Worm (Caenorhabditis elegans) whole organism, young adult: ENCODE measurements around the gene F08F8.11.

ENCODE experiments used
- B0336.3 ChIP-seq: fragments of 200-800 bp; sonication (Bioruptor generic); IDR thresholded peaks from 2 replicates; pipeline ENCODE4 v1.3.6; 2022; ENCODE audit warnings: missing genetic modification characterization, missing compliant biosample characterization
- C17E4.6 ChIP-seq: fragments of 200-800 bp; sonication (Bioruptor generic); IDR thresholded peaks from 2 replicates; pipeline ENCODE4 v1.3.6; 2022; ENCODE audit warnings: missing genetic modification reagents, missing genetic modification characterization, missing compliant biosample characterization
- F10E7.11 ChIP-seq: sonication (generic microtip); optimal IDR thresholded peaks from 2 replicates; lab custom pipeline; 2017; ENCODE audit warnings: mild to moderate bottlenecking, missing genetic modification characterization, moderate library complexity, missing compliant biosample characterization
- F22D6.2 ChIP-seq: sonication (generic microtip); optimal IDR thresholded peaks from 2 replicates; lab custom pipeline; 2016; ENCODE audit warnings: mild to moderate bottlenecking, missing genetic modification characterization, missing compliant biosample characterization
- F55B11.4 ChIP-seq: sonication (generic microtip); optimal IDR thresholded peaks from 2 replicates; lab custom pipeline; 2016; ENCODE audit warnings: missing compliant biosample characterization, missing genetic modification characterization, borderline replicate concordance; ENCODE audit not compliant: insufficient read depth
- T07F8.4 ChIP-seq: sonication (generic microtip); optimal IDR thresholded peaks from 2 replicates; lab custom pipeline; 2016; ENCODE audit warnings: mild to moderate bottlenecking, missing genetic modification characterization, moderate library complexity, missing compliant biosample characterization
- T26A5.8 ChIP-seq: sonication (generic microtip); optimal IDR thresholded peaks from 2 replicates; lab custom pipeline; 2016; ENCODE audit warnings: missing genetic modification characterization, missing compliant biosample characterization
- Y95B8A.8 ChIP-seq: fragments of 200-800 bp; sonication (Bioruptor generic); IDR thresholded peaks from 2 replicates; pipeline ENCODE4 v1.3.6; 2022; ENCODE audit warnings: missing genetic modification reagents, missing genetic modification characterization, missing compliant biosample characterization
- ZK185.1 ChIP-seq: sonication (generic microtip); optimal IDR thresholded peaks from 2 replicates; lab custom pipeline; 2016; ENCODE audit warnings: mild to moderate bottlenecking, missing genetic modification characterization, missing compliant biosample characterization; ENCODE audit not compliant: poor library complexity, severe bottlenecking
- atf-7 ChIP-seq: sonication (generic microtip); optimal IDR thresholded peaks from 2 replicates; lab custom pipeline; 2017; ENCODE audit warnings: mild to moderate bottlenecking, missing genetic modification characterization, missing compliant biosample characterization
- athp-1 ChIP-seq: sonication (generic microtip); optimal IDR thresholded peaks from 2 replicates; lab custom pipeline; 2017; ENCODE audit warnings: mild to moderate bottlenecking, missing genetic modification characterization, missing compliant biosample characterization
- attf-6 ChIP-seq: fragments of 200-800 bp; sonication (Bioruptor generic); IDR thresholded peaks from 2 replicates; pipeline ENCODE4 v1.3.6; 2022; ENCODE audit warnings: missing genetic modification reagents, missing genetic modification characterization, missing compliant biosample characterization
- cebp-1 ChIP-seq, 2 experiments: fragments of 200-800 bp in 1 of 2; sonication (Bioruptor generic) in 1 of 2; sonication (generic microtip) in 1 of 2; IDR thresholded peaks in 1 of 2; optimal IDR thresholded peaks in 1 of 2; 2 replicates each; pipeline versions ENCODE4 v1.3.6 to Lab custom; 2017 to 2022; ENCODE audit warnings: missing compliant biosample characterization in 2 of 2, missing genetic modification characterization in 2 of 2, mild to moderate bottlenecking in 1 of 2, missing genetic modification reagents in 1 of 2, moderate library complexity in 1 of 2
- ceh-27 ChIP-seq: fragments of 200-800 bp; sonication (Bioruptor generic); optimal IDR thresholded peaks from 2 replicates; lab custom pipeline; 2018; ENCODE audit warnings: mild to moderate bottlenecking, missing genetic modification characterization, moderate library complexity, missing compliant biosample characterization
- ceh-79 ChIP-seq: sonication (generic microtip); optimal IDR thresholded peaks from 2 replicates; lab custom pipeline; 2017; ENCODE audit warnings: mild to moderate bottlenecking, missing genetic modification characterization, missing compliant biosample characterization
- chd-7 ChIP-seq: sonication (generic microtip); optimal IDR thresholded peaks from 2 replicates; lab custom pipeline; 2016; ENCODE audit warnings: mild to moderate bottlenecking, missing genetic modification characterization, moderate library complexity, missing compliant biosample characterization
- die-1 ChIP-seq: sonication (generic microtip); optimal IDR thresholded peaks from 2 replicates; lab custom pipeline; 2016; ENCODE audit warnings: missing genotype, mild to moderate bottlenecking, missing genetic modification characterization, missing compliant biosample characterization
- dpl-1 ChIP-seq: fragments of 150-350 bp; optimal IDR thresholded peaks from 2 replicates; lab custom pipeline; 2014; ENCODE audit warnings: missing biosample characterization, missing genetic modification reagents, missing genetic modification characterization
- efl-1 ChIP-seq: fragments of 150-350 bp; optimal IDR thresholded peaks from 2 replicates; lab custom pipeline; 2014; ENCODE audit warnings: missing biosample characterization, missing genetic modification reagents, missing genetic modification characterization
- egl-44 ChIP-seq: fragments of 200-800 bp; sonication (Bioruptor generic); IDR thresholded peaks from 2 replicates; pipeline ENCODE4 v1.3.6; 2022; ENCODE audit warnings: missing genetic modification reagents, missing genetic modification characterization, missing compliant biosample characterization
- egrh-3 ChIP-seq: fragments of 200-800 bp; sonication (Bioruptor generic); IDR thresholded peaks from 2 replicates; pipeline ENCODE4 v1.3.6; 2022; ENCODE audit warnings: missing genetic modification reagents, missing genetic modification characterization, missing compliant biosample characterization
- ets-4 ChIP-seq: fragments of 200-800 bp; sonication (Bioruptor generic); optimal IDR thresholded peaks from 2 replicates; lab custom pipeline; 2018; ENCODE audit warnings: mild to moderate bottlenecking, missing genetic modification characterization, missing compliant biosample characterization
- fkh-3 ChIP-seq: sonication (generic microtip); optimal IDR thresholded peaks from 2 replicates; lab custom pipeline; 2016; ENCODE audit warnings: mild to moderate bottlenecking, missing genetic modification characterization, missing compliant biosample characterization
- gei-17 ChIP-seq: fragments of 200-800 bp; sonication (Bioruptor generic); optimal IDR thresholded peaks from 2 replicates; lab custom pipeline; 2018; ENCODE audit warnings: mild to moderate bottlenecking, missing genetic modification characterization, missing compliant biosample characterization
- hmg-1.2 ChIP-seq: fragments of 200-800 bp; sonication (Bioruptor generic); IDR thresholded peaks from 2 replicates; pipeline ENCODE4 v1.3.6; 2022; ENCODE audit warnings: missing genetic modification reagents, missing genetic modification characterization, missing compliant biosample characterization
- lag-1 ChIP-seq: fragments of 200-800 bp; sonication (Bioruptor generic); IDR thresholded peaks from 2 replicates; pipeline ENCODE4 v1.3.6; 2022; ENCODE audit warnings: missing genetic modification reagents, missing genetic modification characterization, missing compliant biosample characterization
- let-607 ChIP-seq, 2 experiments: fragments of 200-800 bp in 1 of 2; sonication (Bioruptor generic) in 1 of 2; sonication (generic microtip) in 1 of 2; optimal IDR thresholded peaks; 2 replicates each; lab custom pipeline; 2016 to 2018; ENCODE audit warnings: mild to moderate bottlenecking in 2 of 2, missing compliant biosample characterization in 2 of 2, missing genetic modification characterization in 2 of 2, moderate library complexity in 2 of 2, missing genotype in 1 of 2
- lin-26 ChIP-seq: fragments of 200-800 bp; sonication (Bioruptor generic); IDR thresholded peaks from 2 replicates; pipeline ENCODE4 v1.3.6; 2022; ENCODE audit warnings: missing genetic modification reagents, missing genetic modification characterization, missing compliant biosample characterization
- lin-54 ChIP-seq: fragments of 200-800 bp; sonication (Bioruptor generic); optimal IDR thresholded peaks from 2 replicates; lab custom pipeline; 2018; ENCODE audit warnings: mild to moderate bottlenecking, missing genetic modification characterization, missing compliant biosample characterization
- lir-1 ChIP-seq: fragments of 200-800 bp; sonication (Bioruptor generic); conservative IDR thresholded peaks from 2 replicates; pipeline ENCODE4 v1.3.6; 2022; ENCODE audit warnings: missing genetic modification reagents, missing genetic modification characterization, missing compliant biosample characterization
- madf-3 ChIP-seq: fragments of 200-800 bp; sonication (Bioruptor generic); IDR thresholded peaks from 2 replicates; pipeline ENCODE4 v1.3.6; 2022; ENCODE audit warnings: missing genetic modification reagents, missing genetic modification characterization, missing compliant biosample characterization
- mcd-1 ChIP-seq: fragments of 200-800 bp; sonication (Bioruptor generic); IDR thresholded peaks from 2 replicates; pipeline ENCODE4 v1.3.6; 2022; ENCODE audit warnings: missing genetic modification reagents, missing genetic modification characterization, missing compliant biosample characterization
- nfyb-1 ChIP-seq: fragments of 200-800 bp; sonication (Bioruptor generic); IDR thresholded peaks from 2 replicates; pipeline ENCODE4 v1.3.6; 2022; ENCODE audit warnings: missing genetic modification reagents, missing genetic modification characterization, missing compliant biosample characterization
- nhr-90 ChIP-seq: sonication (generic microtip); optimal IDR thresholded peaks from 2 replicates; lab custom pipeline; 2016; ENCODE audit warnings: missing genotype, mild to moderate bottlenecking, missing genetic modification characterization, missing compliant biosample characterization
- pbrm-1 ChIP-seq: fragments of 200-800 bp; sonication (Bioruptor generic); IDR thresholded peaks from 2 replicates; pipeline ENCODE4 v1.3.6; 2022; ENCODE audit warnings: missing genetic modification reagents, missing genetic modification characterization, missing compliant biosample characterization
- rcor-1 ChIP-seq: fragments of 200-800 bp; sonication (Bioruptor generic); IDR thresholded peaks from 2 replicates; pipeline ENCODE4 v1.3.6; 2022; ENCODE audit warnings: missing genetic modification reagents, missing genetic modification characterization, missing compliant biosample characterization
- rec-8 ChIP-seq, 2 experiments: sonication (generic microtip); optimal IDR thresholded peaks; 2 replicates each; lab custom pipeline; 2016; ENCODE audit warnings: mild to moderate bottlenecking in 2 of 2, missing genetic modification characterization in 2 of 2, missing genetic modification reagents in 2 of 2, missing genotype in 2 of 2, missing biosample characterization in 1 of 2, missing compliant biosample characterization in 1 of 2, moderate library complexity in 1 of 2
- sea-2 ChIP-seq: fragments of 200-800 bp; sonication (Bioruptor generic); IDR thresholded peaks from 2 replicates; pipeline ENCODE4 v1.3.6; 2022; ENCODE audit warnings: missing genetic modification characterization, missing compliant biosample characterization
- snpc-3.4 ChIP-seq: sonication (generic microtip); optimal IDR thresholded peaks from 2 replicates; lab custom pipeline; 2017; ENCODE audit warnings: missing genetic modification characterization, mild to moderate bottlenecking, missing compliant biosample characterization, antibody characterized with exemption, moderate library complexity, missing genotype, missing genetic modification reagents
- snpc-4 ChIP-seq, 5 experiments: fragments of 150-350 bp in 1 of 5; sonication (generic microtip) in 4 of 5; optimal IDR thresholded peaks; 2 replicates each; lab custom pipeline; 2014 to 2018; ENCODE audit warnings: missing genetic modification characterization in 5 of 5, missing biosample characterization in 3 of 5, antibody characterized with exemption in 2 of 5, mild to moderate bottlenecking in 2 of 5, missing compliant biosample characterization in 2 of 5, missing genotype in 2 of 5, moderate library complexity in 2 of 5, missing genetic modification reagents in 1 of 5
- tbx-9 ChIP-seq: sonication (generic microtip); optimal IDR thresholded peaks from 2 replicates; lab custom pipeline; 2016; ENCODE audit warnings: borderline replicate concordance, missing genetic modification characterization, inconsistent platforms, missing compliant biosample characterization
- tlf-1 ChIP-seq: fragments of 200-800 bp; sonication (Bioruptor generic); optimal IDR thresholded peaks from 2 replicates; lab custom pipeline; 2018; ENCODE audit warnings: mild to moderate bottlenecking, missing genetic modification characterization, missing compliant biosample characterization
- unc-62 ChIP-seq: fragments of 150-350 bp; optimal IDR thresholded peaks from 2 replicates; lab custom pipeline; 2014; ENCODE audit warnings: missing biosample characterization, missing genetic modification reagents, missing genetic modification characterization
- zfh-2 ChIP-seq: fragments of 200-800 bp; sonication (Bioruptor generic); conservative IDR thresholded peaks from 2 replicates; pipeline ENCODE4 v1.3.6; 2022; ENCODE audit warnings: missing genetic modification reagents, missing genetic modification characterization, missing compliant biosample characterization
- ztf-18 ChIP-seq: sonication (generic microtip); optimal IDR thresholded peaks from 2 replicates; lab custom pipeline; 2016; ENCODE audit warnings: missing genotype, mild to moderate bottlenecking, missing genetic modification characterization, missing compliant biosample characterization
- ztf-26 ChIP-seq: sonication (generic microtip); optimal IDR thresholded peaks from 2 replicates; lab custom pipeline; 2017; ENCODE audit warnings: missing genetic modification characterization, missing compliant biosample characterization
- ztf-3 ChIP-seq: fragments of 200-800 bp; sonication (Bioruptor generic); optimal IDR thresholded peaks from 2 replicates; lab custom pipeline; 2018; ENCODE audit warnings: mild to moderate bottlenecking, missing genetic modification characterization, missing compliant biosample characterization

The F08F8.11 gene

DNA sequence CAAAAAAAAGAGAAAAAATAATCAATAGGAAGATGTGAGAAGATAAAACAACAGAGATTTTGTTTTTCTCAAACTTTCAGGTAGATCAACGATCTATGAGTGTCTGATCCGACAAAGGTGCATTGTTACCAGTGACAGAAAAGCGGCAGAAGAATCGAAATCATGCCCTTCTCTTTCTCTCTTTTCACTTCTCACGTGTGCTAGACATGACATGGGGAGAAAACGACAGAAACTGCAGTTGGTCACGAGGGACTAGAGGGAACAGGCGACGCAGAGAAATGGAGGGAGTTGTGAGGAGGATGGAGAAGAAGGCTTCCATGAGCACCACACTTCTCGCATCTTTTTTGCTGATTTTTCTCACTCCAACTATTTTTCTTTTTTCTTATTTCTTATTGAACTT is 30.5 kb upstream of the F08F8.11 start, which contains the start of gene F56C9.10 (continued):
- TF ChIP-seq mcd-1 (GFP tag; lab: Robert Waterston, UW) (peak; percentile 60), pbrm-1 (peak; percentile 79), rcor-1 (0 out of 2 replicates have a peak, but pooled peaks have one; percentile 20), nhr-90 (tag; lab: Kevin White, UChicago) (peak; percentile 47), cebp-1 (GFP tag; IDR thresholded peaks at IDR 0.05; lab: Robert Waterston, UW) (peak; percentile 78), cebp-1 (tag; optimal IDR thresholded peaks at IDR 0.05; lab: Kevin White, UChicago) (peak; percentile 86), gei-17 (GFP tag; lab: Kevin White, UChicago) (peak; percentile 43), ets-4 (GFP tag; lab: Kevin White, UChicago) (peak; percentile 19), ZK185.1 (tag; lab: Kevin White, UChicago) (peak; percentile 53), F10E7.11 (tag; lab: Kevin White, UChicago) (no peak), athp-1 (tag; lab: Kevin White, UChicago) (peak; percentile 75), ztf-26 (tag; lab: Kevin White, UChicago) (peak; percentile 62), nfyb-1 (peak; percentile 83), zfh-2 (GFP tag; lab: Robert Waterston, UW) (peak; percentile 75), ztf-18 (peak; percentile 16), rec-8 (tag; optimal IDR thresholded peaks at IDR 0.05; lab: Kevin White, UChicago) (no peak), unc-62 (GFP tag; lab: Kevin White, UChicago) (peak; percentile 90), chd-7 (tag; lab: Kevin White, UChicago) (peak; percentile 82), C17E4.6 (GFP tag; lab: Robert Waterston, UW) (no peak), ceh-79 (tag; lab: Kevin White, UChicago) (no peak), lin-54 (GFP tag; lab: Kevin White, UChicago) (peak; percentile 50), snpc-4 (GFP tag; optimal IDR thresholded peaks at IDR 0.05; lab: Kevin White, UChicago) (no peak), snpc-4 (tag; optimal IDR thresholded peaks at IDR 0.05; lab: Kevin White, UChicago) (peak; percentile 51 to 60 (median 54)), attf-6 (GFP tag; lab: Robert Waterston, UW) (no peak), efl-1 (GFP tag; lab: Kevin White, UChicago) (no peak), T26A5.8 (tag; lab: Kevin White, UChicago) (no peak), sea-2 (GFP tag; lab: Robert Waterston, UW) (no peak), lir-1 (GFP tag; lab: Robert Waterston, UW) (no peak), tlf-1 (GFP tag; lab: Kevin White, UChicago) (peak; percentile 67), die-1 (tag; lab: Kevin White, UChicago) (peak; percentile 34), tbx-9 (tag; lab: Kevin White, UChicago) (no peak), fkh-3 (no peak), lin-26 (GFP tag; lab: Robert Waterston, UW) (peak; percentile 61), lag-1 (GFP tag; lab: Robert Waterston, UW) (no peak), Y95B8A.8 (no peak), T07F8.4 (no peak), B0336.3 (GFP tag; lab: Robert Waterston, UW) (peak; percentile 90), ztf-3 (GFP tag; lab: Kevin White, UChicago) (peak; percentile 42), F22D6.2 (tag; lab: Kevin White, UChicago) (peak; percentile 74)

DNA sequence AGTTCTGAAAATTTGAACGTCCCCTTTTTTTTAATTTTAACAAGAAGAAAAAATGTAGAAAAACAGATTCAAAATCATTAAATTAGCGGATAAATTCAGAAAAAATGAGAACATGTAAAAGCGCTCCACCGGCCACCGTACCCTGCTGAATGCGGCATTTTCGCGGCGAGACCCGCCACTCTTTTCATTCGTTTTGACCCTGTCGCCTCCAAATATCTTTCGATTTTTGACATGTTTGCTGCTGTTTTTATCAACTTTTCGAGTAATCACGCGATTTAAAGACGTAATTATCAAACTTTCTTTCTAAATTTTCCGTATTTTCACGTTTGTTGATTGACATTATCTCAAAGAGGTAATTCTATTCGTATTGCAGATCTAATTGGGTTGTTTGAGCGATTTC is 29.5 kb upstream of the F08F8.11 start, which contains the start of gene gsp-2:
gsp-2 (plus strand) TSS at position 374 of the 400 bp plus-strand sequence.
- 0 out of 2 replicates have a peak, but pooled peaks have one; percentile 39 for TF ChIP-seq Y95B8A.8
- TF ChIP-seq tlf-1 (GFP tag; lab: Kevin White, UChicago), result peak; percentile 5
- no peak for TF ChIP-seq egl-44 (GFP tag; lab: Robert Waterston, UW)
- peak; percentile 13 for TF ChIP-seq dpl-1 (GFP tag; lab: Kevin White, UChicago)
- peak; percentile 43 for TF ChIP-seq snpc-3.4 (tag; lab: Kevin White, UChicago)
- peak; percentile 60; the same call in 1 of the 2 replicates for TF ChIP-seq egrh-3 (GFP tag; lab: Robert Waterston, UW)
- TF ChIP-seq atf-7 (tag; lab: Kevin White, UChicago), result peak; percentile 51
- peak; percentile 84 for TF ChIP-seq mcd-1 (GFP tag; lab: Robert Waterston, UW)
- peak; percentile 59 to 76 for TF ChIP-seq let-607 (tag; optimal IDR thresholded peaks at IDR 0.05; lab: Kevin White, UChicago)
- TF ChIP-seq ceh-27, result peak; percentile 69
- 0 out of 2 replicates have a peak, but pooled peaks have one; percentile 34 for TF ChIP-seq madf-3 (GFP tag; lab: Robert Waterston, UW)
- peak; percentile 47; the same call in 1 of the 2 replicates for TF ChIP-seq hmg-1.2 (GFP tag; lab: Robert Waterston, UW)
- no peak for TF ChIP-seq F55B11.4 (tag; lab: Kevin White, UChicago)
